Worm (Caenorhabditis elegans) whole organism, L1 larva: Measurements from ENCODE around the gene eif-3.D.
A peak's percentile ranks its signal among the peaks of the same experiment; 100 is the strongest.

ENCODE experiments used
- C04F5.9 ChIP-seq: sonication (generic microtip); optimal IDR thresholded peaks from 2 replicates; lab custom pipeline; 2016; ENCODE audit warnings: missing genetic modification characterization, missing compliant biosample characterization
- F16B12.6 ChIP-seq: fragments of 150-350 bp; optimal IDR thresholded peaks from 2 replicates; lab custom pipeline; 2014; ENCODE audit warnings: missing biosample characterization, missing genetic modification characterization
- aha-1 ChIP-seq: fragments of 150-350 bp; optimal IDR thresholded peaks from 2 replicates; lab custom pipeline; 2014; ENCODE audit warnings: missing biosample characterization, missing genetic modification characterization
- alr-1 ChIP-seq: fragments of 200-800 bp; sonication (Bioruptor generic); optimal IDR thresholded peaks from 2 replicates; lab custom pipeline; 2018; ENCODE audit warnings: borderline replicate concordance, mild to moderate bottlenecking, missing genetic modification characterization, missing compliant biosample characterization
- ama-1 ChIP-seq: fragments of 150-350 bp; optimal IDR thresholded peaks from 2 replicates; lab custom pipeline; 2014
- blmp-1 ChIP-seq: fragments of 150-350 bp; optimal IDR thresholded peaks from 2 replicates; lab custom pipeline; 2014; ENCODE audit warnings: missing biosample characterization, missing genetic modification characterization
- ceh-63 ChIP-seq: fragments of 200-800 bp; sonication (Bioruptor generic); optimal IDR thresholded peaks from 2 replicates; lab custom pipeline; 2018; ENCODE audit warnings: mild to moderate bottlenecking, missing genetic modification characterization, missing compliant biosample characterization
- ceh-8 ChIP-seq: fragments of 200-800 bp; sonication (Bioruptor generic); optimal IDR thresholded peaks from 2 replicates; lab custom pipeline; 2018; ENCODE audit warnings: mild to moderate bottlenecking, missing genetic modification characterization, moderate library complexity, missing compliant biosample characterization
- ceh-82 ChIP-seq, 3 experiments: fragments of 150-350 bp in 1 of 3; sonication (generic microtip) in 2 of 3; optimal IDR thresholded peaks; 2 replicates each; lab custom pipeline; 2014 to 2017; ENCODE audit warnings: missing biosample characterization in 3 of 3, missing genetic modification characterization in 3 of 3
- ceh-90 ChIP-seq: sonication (generic microtip); optimal IDR thresholded peaks from 2 replicates; lab custom pipeline; 2016; ENCODE audit warnings: missing genetic modification characterization, missing compliant biosample characterization
- dpl-1 ChIP-seq, 3 experiments: fragments of 150-350 bp in 2 of 3; sonication (generic microtip) in 1 of 3; optimal IDR thresholded peaks; 2 replicates each; lab custom pipeline; 2014 to 2017; ENCODE audit warnings: missing biosample characterization in 3 of 3, missing genetic modification characterization in 3 of 3, missing genetic modification reagents in 3 of 3
- dsc-1 ChIP-seq: sonication (generic microtip); optimal IDR thresholded peaks from 2 replicates; lab custom pipeline; 2016; ENCODE audit warnings: mild to moderate bottlenecking, missing genetic modification characterization, missing compliant biosample characterization
- efl-1 ChIP-seq, 4 experiments: fragments of 150-350 bp; optimal IDR thresholded peaks in 3 of 4; peaks in 1 of 4; 1 replicate in 1 of 4; 2 replicates in 3 of 4; lab custom pipeline; 2014; ENCODE audit warnings: missing biosample characterization in 2 of 4, missing genetic modification characterization in 2 of 4, missing genetic modification reagents in 2 of 4
- egl-27 ChIP-seq, 2 experiments: fragments of 150-350 bp in 1 of 2; sonication (generic microtip); optimal IDR thresholded peaks; 3 replicates each; lab custom pipeline; 2017 to 2018; ENCODE audit warnings: missing biosample characterization in 2 of 2, missing genetic modification characterization in 2 of 2, missing genetic modification reagents in 2 of 2
- elt-2 ChIP-seq: sonication (generic microtip); optimal IDR thresholded peaks from 2 replicates; lab custom pipeline; 2016; ENCODE audit warnings: missing genetic modification characterization, mild to moderate bottlenecking, inconsistent platforms, missing compliant biosample characterization, missing genetic modification reagents
- ets-5 ChIP-seq: fragments of 200-800 bp; sonication (Bioruptor generic); IDR thresholded peaks from 2 replicates; pipeline ENCODE4 v1.3.6; 2022; ENCODE audit warnings: missing genetic modification characterization, missing compliant biosample characterization
- fkh-10 ChIP-seq: sonication (generic microtip); optimal IDR thresholded peaks from 2 replicates; lab custom pipeline; 2017; ENCODE audit warnings: missing biosample characterization, missing genetic modification reagents, missing genetic modification characterization
- fkh-4 ChIP-seq: sonication (generic microtip); optimal IDR thresholded peaks from 2 replicates; lab custom pipeline; 2016; ENCODE audit warnings: missing compliant biosample characterization, missing genetic modification characterization, borderline replicate concordance
- fkh-8 ChIP-seq: sonication (generic microtip); optimal IDR thresholded peaks from 2 replicates; lab custom pipeline; 2016; ENCODE audit warnings: mild to moderate bottlenecking, missing genetic modification characterization, missing compliant biosample characterization
- hpl-2 ChIP-seq: fragments of 150-350 bp; optimal IDR thresholded peaks from 2 replicates; lab custom pipeline; 2014; ENCODE audit warnings: missing biosample characterization, missing genetic modification reagents, missing genetic modification characterization
- irx-1 ChIP-seq: sonication (generic microtip); optimal IDR thresholded peaks from 2 replicates; lab custom pipeline; 2016; ENCODE audit warnings: missing genetic modification characterization, missing compliant biosample characterization
- isw-1 ChIP-seq: fragments of 200-800 bp; sonication (Bioruptor generic); IDR thresholded peaks from 2 replicates; pipeline ENCODE4 v1.3.6; 2022; ENCODE audit warnings: missing genetic modification characterization, missing compliant biosample characterization
- lin-13 ChIP-seq: fragments of 150-350 bp; optimal IDR thresholded peaks from 2 replicates; lab custom pipeline; 2014; ENCODE audit warnings: missing biosample characterization, missing genetic modification reagents, missing genetic modification characterization
- lin-14 ChIP-seq: fragments of 200-800 bp; sonication (Bioruptor generic); optimal IDR thresholded peaks from 2 replicates; lab custom pipeline; 2018; ENCODE audit warnings: mild to moderate bottlenecking, missing genetic modification characterization, moderate library complexity, missing compliant biosample characterization
- lin-35 ChIP-seq, 2 experiments: fragments of 150-350 bp; optimal IDR thresholded peaks; 2 replicates each; lab custom pipeline; 2014; ENCODE audit warnings: missing biosample characterization in 2 of 2, missing genetic modification characterization in 2 of 2, missing genetic modification reagents in 2 of 2
- lir-3 ChIP-seq: sonication (generic microtip); optimal IDR thresholded peaks from 2 replicates; lab custom pipeline; 2016; ENCODE audit warnings: mild to moderate bottlenecking, missing genetic modification characterization, moderate library complexity, missing compliant biosample characterization; ENCODE audit not compliant: poor library complexity
- lsy-2 ChIP-seq, 2 experiments: fragments of 150-350 bp; optimal IDR thresholded peaks; 2 replicates each; lab custom pipeline; 2014; ENCODE audit warnings: missing biosample characterization in 2 of 2, missing genetic modification characterization in 2 of 2
- mab-9 ChIP-seq: fragments of 200-800 bp; sonication (Bioruptor generic); IDR thresholded peaks from 2 replicates; pipeline ENCODE4 v1.3.6; 2022; ENCODE audit warnings: missing genetic modification reagents, missing genetic modification characterization, missing compliant biosample characterization
- mep-1 ChIP-seq: fragments of 150-350 bp; optimal IDR thresholded peaks from 2 replicates; lab custom pipeline; 2014; ENCODE audit warnings: missing biosample characterization, missing genetic modification characterization
- nhr-19 ChIP-seq: fragments of 200-800 bp; sonication (Bioruptor generic); conservative IDR thresholded peaks from 2 replicates; pipeline ENCODE4 v1.3.6; 2022; ENCODE audit warnings: missing genetic modification characterization, missing compliant biosample characterization
- nhr-20 ChIP-seq: sonication (generic microtip); optimal IDR thresholded peaks from 2 replicates; lab custom pipeline; 2016; ENCODE audit warnings: mild to moderate bottlenecking, missing genetic modification characterization, missing compliant biosample characterization
- nhr-237 ChIP-seq: fragments of 150-350 bp; optimal IDR thresholded peaks from 2 replicates; lab custom pipeline; 2014; ENCODE audit warnings: missing biosample characterization, missing genetic modification characterization
- pag-3 ChIP-seq: sonication (generic microtip); optimal IDR thresholded peaks from 2 replicates; lab custom pipeline; 2017; ENCODE audit warnings: missing genetic modification characterization, mild to moderate bottlenecking, missing compliant biosample characterization, antibody characterized with exemption, borderline replicate concordance; ENCODE audit not compliant: insufficient read depth
- pax-3 ChIP-seq: fragments of 200-800 bp; sonication (Bioruptor generic); optimal IDR thresholded peaks from 2 replicates; lab custom pipeline; 2018; ENCODE audit warnings: mild to moderate bottlenecking, missing genetic modification characterization, moderate library complexity, missing compliant biosample characterization
- pqm-1 ChIP-seq: sonication (generic microtip); optimal IDR thresholded peaks from 3 replicates; lab custom pipeline; 2017; ENCODE audit warnings: missing biosample characterization, missing genetic modification characterization
- skn-1 ChIP-seq: fragments of 150-350 bp; optimal IDR thresholded peaks from 2 replicates; lab custom pipeline; 2014; ENCODE audit warnings: missing biosample characterization, missing genetic modification characterization
- snu-23 ChIP-seq: sonication (generic microtip); optimal IDR thresholded peaks from 2 replicates; lab custom pipeline; 2016; ENCODE audit warnings: missing genetic modification characterization, missing compliant biosample characterization
- sup-37 ChIP-seq: fragments of 200-800 bp; sonication (Bioruptor generic); optimal IDR thresholded peaks from 2 replicates; lab custom pipeline; 2018; ENCODE audit warnings: mild to moderate bottlenecking, missing genetic modification characterization, missing compliant biosample characterization
- tlp-1 ChIP-seq: fragments of 150-350 bp; optimal IDR thresholded peaks from 2 replicates; lab custom pipeline; 2014; ENCODE audit warnings: missing biosample characterization, missing genetic modification characterization
- unc-130 ChIP-seq: fragments of 150-350 bp; optimal IDR thresholded peaks from 2 replicates; lab custom pipeline; 2017; ENCODE audit warnings: missing biosample characterization, missing genetic modification characterization, inconsistent platforms
- unc-86 ChIP-seq: sonication (generic microtip); optimal IDR thresholded peaks from 2 replicates; lab custom pipeline; 2016; ENCODE audit warnings: missing genetic modification characterization, missing compliant biosample characterization
- zag-1 ChIP-seq: fragments of 150-350 bp; optimal IDR thresholded peaks from 2 replicates; lab custom pipeline; 2014; ENCODE audit warnings: missing biosample characterization, missing genetic modification characterization
- ztf-11 ChIP-seq, 2 experiments: sonication (generic microtip); optimal IDR thresholded peaks; 2 replicates each; lab custom pipeline; 2016 to 2017; ENCODE audit warnings: missing genetic modification characterization in 2 of 2, missing biosample characterization in 1 of 2, missing compliant biosample characterization in 1 of 2
- ztf-4 ChIP-seq: fragments of 150-350 bp; optimal IDR thresholded peaks from 2 replicates; lab custom pipeline; 2014; ENCODE audit warnings: missing biosample characterization, missing genetic modification characterization

eif-3.D gene

ce11 chrIII:8962475-8962874 lies 8.9 kb downstream of the eif-3.D start:
- TF ChIP-seq fkh-8 (tag; lab: Kevin White, UChicago), result no peak
- peak; percentile 68 for TF ChIP-seq ceh-8 (GFP tag; lab: Kevin White, UChicago)

- TF ChIP-seq fkh-8 (tag; lab: Kevin White, UChicago), result no peak
- TF ChIP-seq dsc-1 (tag; lab: Kevin White, UChicago), result no peak
- TF ChIP-seq elt-2 (tag; lab: Kevin White, UChicago), result no peak
- no peak for TF ChIP-seq alr-1 (tag; lab: Kevin White, UChicago)
- TF ChIP-seq sup-37 (GFP tag; lab: Kevin White, UChicago), result no peak
- TF ChIP-seq irx-1, result no peak
- TF ChIP-seq lir-3 (tag; lab: Kevin White, UChicago), result no peak
- no peak for TF ChIP-seq unc-130
- no peak for TF ChIP-seq pax-3 (tag; lab: Kevin White, UChicago)
- no peak for TF ChIP-seq unc-86 (tag; lab: Kevin White, UChicago)
- no peak for TF ChIP-seq F16B12.6
These were observed 9.4 kb downstream of the eif-3.D start, which contains the start of gene grl-25 for ce11 chrIII:8961993-8962392. Gene grl-25 (plus strand): TSS chrIII:8962293.

ce11 chrIII:8960664-8961063 lies 10.7 kb downstream of the eif-3.D start, which contains the start of gene ZK643.6:
Gene ZK643.6 (minus strand): TSS chrIII:8960764.
- TF ChIP-seq ceh-82 (tag; optimal IDR thresholded peaks at IDR 0.05; lab: Kevin White, UChicago) (no peak), fkh-4 (tag; lab: Kevin White, UChicago) (no peak), ceh-63 (GFP tag; lab: Kevin White, UChicago) (no peak), C04F5.9 (no peak), pag-3 (tag; lab: Kevin White, UChicago) (no peak), hpl-2 (GFP tag; lab: Kevin White, UChicago) (no peak), dsc-1 (tag; lab: Kevin White, UChicago) (peak; percentile 1), pqm-1 (tag; lab: Kevin White, UChicago) (no peak), nhr-19 (GFP tag; lab: Robert Waterston, UW) (no peak), efl-1 (optimal IDR thresholded peaks at IDR 0.05; lab: Kevin White, UChicago) (no peak), efl-1 (GFP tag; optimal IDR thresholded peaks at IDR 0.05 in 1 of 2; lab: Kevin White, UChicago) (peak in 1 of 2 experiments; percentile 33), nhr-20 (tag; lab: Kevin White, UChicago) (no peak), skn-1 (no peak), alr-1 (tag; lab: Kevin White, UChicago) (no peak), ceh-90 (tag; lab: Kevin White, UChicago) (no peak), egl-27 (tag; optimal IDR thresholded peaks at IDR 0.05; lab: Kevin White, UChicago) (no peak)

ce11 chrIII:8956146-8956646 lies 15.2 kb downstream of the eif-3.D start, which contains the start of the genes ZK643.5 and ZK643.2:
Gene ZK643.5 (minus strand): TSS chrIII:8956196.
Gene ZK643.2 (plus strand): TSS chrIII:8956540.
- TF ChIP-seq efl-1 (optimal IDR thresholded peaks at IDR 0.05; lab: Kevin White, UChicago), result peak; percentile 57 to 79
- TF ChIP-seq efl-1 (GFP tag; optimal IDR thresholded peaks at IDR 0.05 in 1 of 2; lab: Kevin White, UChicago), result peak; percentile 82 to 96
- TF ChIP-seq F16B12.6, result peak; percentile 87
- no peak for TF ChIP-seq ets-5 (GFP tag; lab: Robert Waterston, UW)
- TF ChIP-seq pax-3 (tag; lab: Kevin White, UChicago), result no peak
- TF ChIP-seq nhr-237 (tag; lab: Kevin White, UChicago), result no peak
- no peak for TF ChIP-seq ceh-8 (GFP tag; lab: Kevin White, UChicago)
- no peak for TF ChIP-seq aha-1 (tag; lab: Kevin White, UChicago)
- TF ChIP-seq isw-1, result peak; percentile 12; the same call in 1 of the 2 replicates
- peak; percentile 70 for TF ChIP-seq lin-14 (GFP tag; lab: Kevin White, UChicago)
- peak in 1 of 2 experiments; percentile 7 for TF ChIP-seq ztf-11 (tag; optimal IDR thresholded peaks at IDR 0.05; lab: Kevin White, UChicago)
- peak; percentile 92 to 98 for TF ChIP-seq lsy-2 (tag; optimal IDR thresholded peaks at IDR 0.05; lab: Kevin White, UChicago)
- TF ChIP-seq dpl-1 (GFP tag; optimal IDR thresholded peaks at IDR 0.05; lab: Kevin White, UChicago), result peak; percentile 75 to 86 (median 79)
- TF ChIP-seq ama-1 (lab: Kevin White, UChicago), result no peak
- peak; percentile 76 to 90 for TF ChIP-seq lin-35 (GFP tag; optimal IDR thresholded peaks at IDR 0.05; lab: Kevin White, UChicago)
- peak; percentile 61 for TF ChIP-seq dsc-1 (tag; lab: Kevin White, UChicago)
- peak; percentile 63 for TF ChIP-seq nhr-19 (GFP tag; lab: Robert Waterston, UW)
- TF ChIP-seq fkh-10, result no peak
- TF ChIP-seq ztf-4 (tag; lab: Kevin White, UChicago), result peak; percentile 11
- peak; percentile 70 for TF ChIP-seq blmp-1 (tag; lab: Kevin White, UChicago)
- peak; percentile 72 for TF ChIP-seq mep-1 (tag; lab: Kevin White, UChicago)
- TF ChIP-seq tlp-1 (tag; lab: Kevin White, UChicago), result no peak
- peak; percentile 8 for TF ChIP-seq irx-1
- TF ChIP-seq lin-13 (GFP tag; lab: Kevin White, UChicago), result no peak
- TF ChIP-seq pag-3 (tag; lab: Kevin White, UChicago), result no peak
- TF ChIP-seq zag-1 (tag; lab: Kevin White, UChicago), result no peak
- peak; percentile 80 for TF ChIP-seq snu-23 (GFP tag; lab: Kevin White, UChicago)
- no peak for TF ChIP-seq mab-9 (GFP tag; lab: Robert Waterston, UW)
